Worm (Caenorhabditis elegans): ENCODE results near the gene EGAP5.1.
A peak's percentile ranks its signal among the peaks of the same experiment; 100 is the strongest.

EGAP5.1 gene

DNA sequence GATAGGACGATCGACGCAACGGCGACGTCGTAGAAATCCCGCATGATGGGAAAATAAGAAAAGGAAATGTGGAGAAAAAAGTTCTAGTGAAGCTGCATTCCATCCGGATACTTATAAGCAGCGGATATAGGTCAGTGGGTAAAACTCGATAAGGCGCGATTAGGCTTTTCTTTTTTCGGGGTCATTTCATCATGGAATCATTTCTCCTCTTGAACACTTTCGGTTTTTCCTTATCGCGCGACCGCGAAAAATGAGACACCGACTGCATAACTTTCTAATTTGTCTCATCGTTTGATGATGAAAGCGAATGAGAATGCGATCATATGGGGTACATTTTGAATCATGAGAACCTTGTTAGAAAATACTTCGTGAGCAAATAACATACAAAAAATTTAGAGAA, 12.5 kb upstream of the EGAP5.1 start, which contains the start of gene dpy-8:
dpy-8 (minus strand) TSS at position 88 of the 400 bp plus-strand sequence.
- no peak for TF ChIP-seq set-16 (GFP tag; IDR thresholded peaks at IDR 0.05)
- no peak for TF ChIP-seq pha-4 (GFP tag; IDR thresholded peaks at IDR 0.05)
- no peak for TF ChIP-seq pha-4 (tag; optimal IDR thresholded peaks at IDR 0.05)
- TF ChIP-seq hlh-30 (tag; optimal IDR thresholded peaks at IDR 0.05; ENCODE audit: insufficient read depth) = peak; percentile 21
- TF ChIP-seq ceh-44 (GFP tag; IDR thresholded peaks at IDR 0.05) = no peak
- no peak for TF ChIP-seq snpc-4 (tag; optimal IDR thresholded peaks at IDR 0.05)
- peak; percentile 39 for TF ChIP-seq nhr-28 (tag; optimal IDR thresholded peaks at IDR 0.05)
- TF ChIP-seq mep-1 (tag; optimal IDR thresholded peaks at IDR 0.05) = no peak
- no peak for TF ChIP-seq egl-43 (GFP tag; IDR thresholded peaks at IDR 0.05)
- TF ChIP-seq pqm-1 (tag; optimal IDR thresholded peaks at IDR 0.05) = no peak

DNA sequence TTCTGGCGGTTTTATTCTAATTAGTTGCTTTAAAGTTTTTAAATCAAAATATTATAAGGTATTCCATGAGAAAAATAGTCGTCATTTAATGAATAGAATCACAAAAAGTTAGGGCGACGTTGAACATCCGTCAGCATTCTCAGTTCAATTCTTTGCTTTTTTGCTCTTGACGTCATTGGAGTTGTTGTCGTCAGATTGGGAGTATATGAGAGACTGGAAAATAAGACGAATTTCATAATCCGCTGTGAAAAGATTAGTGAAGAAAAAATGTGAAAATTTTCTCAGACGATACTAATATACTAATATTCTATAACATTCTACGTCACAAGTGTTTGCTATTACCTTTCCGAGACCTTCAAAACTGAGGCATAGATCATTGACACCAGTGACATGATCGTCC, 11.5 kb upstream of the EGAP5.1 start:
- no peak for TF ChIP-seq nhr-111 (GFP tag; optimal IDR thresholded peaks at IDR 0.05)
- no peak for TF ChIP-seq hmg-1.1 (GFP tag; IDR thresholded peaks at IDR 0.05)
- no peak for TF ChIP-seq unc-39 (tag; optimal IDR thresholded peaks at IDR 0.05)
- no peak for TF ChIP-seq gei-8 (GFP tag; optimal IDR thresholded peaks at IDR 0.05)
- TF ChIP-seq mxl-2 (GFP tag; conservative IDR thresholded peaks at IDR 0.05) = no peak
- TF ChIP-seq pha-4 (GFP tag; IDR thresholded peaks at IDR 0.05) = no peak
- TF ChIP-seq pha-4 (tag; optimal IDR thresholded peaks at IDR 0.05) = no peak
- TF ChIP-seq duxl-1 (tag; optimal IDR thresholded peaks at IDR 0.05; ENCODE audit: poor library complexity) = no peak
- TF ChIP-seq php-3 (GFP tag; IDR thresholded peaks at IDR 0.05) = no peak
- TF ChIP-seq ctbp-1 (GFP tag; IDR thresholded peaks at IDR 0.05) = no peak
- TF ChIP-seq ama-1 (optimal IDR thresholded peaks at IDR 0.05) = no peak
- no peak for TF ChIP-seq nhr-28 (tag; optimal IDR thresholded peaks at IDR 0.05)
- no peak for TF ChIP-seq tag-97 (GFP tag; IDR thresholded peaks at IDR 0.05)
- no peak for TF ChIP-seq saeg-2 (GFP tag; IDR thresholded peaks at IDR 0.05)
- TF ChIP-seq dmd-8 (GFP tag; IDR thresholded peaks at IDR 0.05) = no peak
- no peak for TF ChIP-seq nhr-41 (GFP tag; IDR thresholded peaks at IDR 0.05)
- no peak for TF ChIP-seq F49E8.2 (tag; optimal IDR thresholded peaks at IDR 0.05; ENCODE audit: borderline replicate concordance)
- no peak for TF ChIP-seq mes-2 (tag; optimal IDR thresholded peaks at IDR 0.05; ENCODE audit: poor library complexity, severe bottlenecking)

DNA sequence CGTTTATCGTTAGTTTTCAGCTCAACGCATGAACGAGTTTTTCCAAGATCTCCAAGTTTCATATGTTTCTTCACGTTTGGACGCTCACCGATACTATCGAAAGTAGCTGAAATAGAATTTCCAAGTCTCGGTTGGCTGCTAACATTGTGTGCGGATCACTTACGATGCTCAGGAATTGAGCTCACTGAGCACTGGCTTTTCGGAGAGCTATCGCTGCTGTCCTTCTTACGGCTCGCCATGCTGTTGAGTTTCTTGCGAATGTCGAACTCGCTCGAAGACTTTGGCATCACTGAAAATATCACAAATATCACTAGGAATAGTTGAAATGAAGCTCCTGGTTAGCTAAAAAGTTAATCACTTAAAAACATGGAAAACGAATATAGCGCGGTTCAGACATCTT, 11.0 kb upstream of the EGAP5.1 start:
- TF ChIP-seq dve-1 (tag; optimal IDR thresholded peaks at IDR 0.05; ENCODE audit: insufficient read depth) (no peak), hmg-1.1 (GFP tag; IDR thresholded peaks at IDR 0.05) (no peak), unc-62 (GFP tag; optimal IDR thresholded peaks at IDR 0.05 in 1 of 2) (peak in 1 of 2 experiments; percentile 98), unc-62 (tag; optimal IDR thresholded peaks at IDR 0.05) (no peak)

DNA sequence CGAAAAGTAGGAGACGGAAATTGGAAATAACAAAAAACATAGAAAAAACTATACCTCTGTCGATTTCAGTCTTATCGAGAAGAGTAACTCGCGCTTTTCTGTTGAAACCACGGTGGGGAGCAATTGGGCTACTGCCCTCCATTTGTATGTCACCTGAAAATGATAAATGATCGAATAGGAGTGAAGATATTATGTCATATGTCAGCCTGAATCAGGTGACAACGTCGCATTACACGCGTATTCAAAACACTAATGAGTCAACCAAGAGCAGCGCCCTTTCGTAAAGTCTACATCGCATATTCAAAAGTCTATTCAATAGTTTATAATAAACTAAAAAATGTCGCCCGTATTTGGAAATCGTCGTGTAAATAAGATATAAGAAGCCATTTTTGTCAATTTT, 9.9 kb upstream of the EGAP5.1 start:
- TF ChIP-seq pha-4 (GFP tag; IDR thresholded peaks at IDR 0.05) (no peak), pha-4 (tag; optimal IDR thresholded peaks at IDR 0.05) (no peak), ztf-11 (tag; optimal IDR thresholded peaks at IDR 0.05) (no peak), fos-1 (tag; optimal IDR thresholded peaks at IDR 0.05) (no peak), unc-39 (tag; optimal IDR thresholded peaks at IDR 0.05) (no peak), dpl-1 (GFP tag; optimal IDR thresholded peaks at IDR 0.05) (no peak), mxl-2 (GFP tag; conservative IDR thresholded peaks at IDR 0.05) (no peak), lin-13 (GFP tag; optimal IDR thresholded peaks at IDR 0.05) (no peak), hlh-30 (tag; optimal IDR thresholded peaks at IDR 0.05; ENCODE audit: insufficient read depth) (no peak), ces-1 (GFP tag; optimal IDR thresholded peaks at IDR 0.05) (no peak), lin-38 (GFP tag; IDR thresholded peaks at IDR 0.05) (no peak), saeg-2 (GFP tag; IDR thresholded peaks at IDR 0.05) (no peak), gei-8 (GFP tag; optimal IDR thresholded peaks at IDR 0.05) (no peak), ZK546.5 (tag; optimal IDR thresholded peaks at IDR 0.05) (no peak)
